Worm (Caenorhabditis elegans): ENCODE measurements around the gene T06D4.1.

Gene T06D4.1

ce11 chrII:3387503-3387902 lies 5.9 kb downstream of the T06D4.1 start, which contains the start of gene T06D4.6:
Gene T06D4.6 (minus strand): TSS chrII:3387603.
- TF ChIP-seq nhr-12 (tag; optimal IDR thresholded peaks at IDR 0.05), result no peak
- TF ChIP-seq blmp-1 (tag; optimal IDR thresholded peaks at IDR 0.05), result no peak
- TF ChIP-seq lin-13 (tag; optimal IDR thresholded peaks at IDR 0.05), result no peak
- TF ChIP-seq mls-2 (tag; optimal IDR thresholded peaks at IDR 0.05), result no peak
- no peak for TF ChIP-seq drap-1 (GFP tag; optimal IDR thresholded peaks at IDR 0.05)
- no peak for TF ChIP-seq mab-5 (tag; optimal IDR thresholded peaks at IDR 0.05)
- TF ChIP-seq M03D4.4 (tag; optimal IDR thresholded peaks at IDR 0.05), result no peak
- TF ChIP-seq elt-1 (tag; optimal IDR thresholded peaks at IDR 0.05; ENCODE audit: borderline replicate concordance, insufficient read depth), result no peak
- TF ChIP-seq elt-3 (tag; optimal IDR thresholded peaks at IDR 0.05), result no peak
- no peak for TF ChIP-seq bed-3 (GFP tag; optimal IDR thresholded peaks at IDR 0.05)
- no peak for TF ChIP-seq ceh-43 (GFP tag; optimal IDR thresholded peaks at IDR 0.05)
- no peak for TF ChIP-seq pha-4 (tag; optimal IDR thresholded peaks at IDR 0.05)
- TF ChIP-seq unc-120 (tag; optimal IDR thresholded peaks at IDR 0.05; ENCODE audit: poor library complexity, severe bottlenecking), result no peak
- TF ChIP-seq lin-32 (GFP tag; optimal IDR thresholded peaks at IDR 0.05), result no peak

ce11 chrII:3395484-3395883 lies 13.9 kb downstream of the T06D4.1 start, which contains the start of gene nep-20:
Gene nep-20 (minus strand): TSS chrII:3395584.
- TF ChIP-seq unc-62 (GFP tag; optimal IDR thresholded peaks at IDR 0.05) (no peak), elt-1 (tag; optimal IDR thresholded peaks at IDR 0.05; ENCODE audit: borderline replicate concordance, insufficient read depth) (no peak), mab-5 (tag; optimal IDR thresholded peaks at IDR 0.05) (no peak), ceh-43 (GFP tag; optimal IDR thresholded peaks at IDR 0.05) (no peak), zip-8 (tag; optimal IDR thresholded peaks at IDR 0.05) (no peak), ceh-39 (tag; optimal IDR thresholded peaks at IDR 0.05) (no peak), nhr-28 (tag; optimal IDR thresholded peaks at IDR 0.05) (no peak), hlh-1 (tag; optimal IDR thresholded peaks at IDR 0.05) (no peak), bed-3 (GFP tag; optimal IDR thresholded peaks at IDR 0.05) (no peak), tbx-8 (GFP tag; optimal IDR thresholded peaks at IDR 0.05) (no peak), ces-1 (GFP tag; optimal IDR thresholded peaks at IDR 0.05) (no peak), mls-2 (tag; optimal IDR thresholded peaks at IDR 0.05) (no peak), M03D4.4 (tag; optimal IDR thresholded peaks at IDR 0.05) (no peak), unc-120 (tag; optimal IDR thresholded peaks at IDR 0.05; ENCODE audit: poor library complexity, severe bottlenecking) (no peak), drap-1 (GFP tag; optimal IDR thresholded peaks at IDR 0.05) (no peak), mep-1 (tag; optimal IDR thresholded peaks at IDR 0.05) (no peak)

ce11 chrII:3399212-3399611 lies 17.6 kb downstream of the T06D4.1 start, which contains the start of gene nep-9:
Gene nep-9 (minus strand): TSS chrII:3399312.
- no peak for TF ChIP-seq nhr-28 (tag; optimal IDR thresholded peaks at IDR 0.05)
- no peak for TF ChIP-seq cnd-1 (tag; optimal IDR thresholded peaks at IDR 0.05)
- no peak for TF ChIP-seq unc-62 (GFP tag; optimal IDR thresholded peaks at IDR 0.05)
- no peak for TF ChIP-seq blmp-1 (tag; optimal IDR thresholded peaks at IDR 0.05)
- no peak for TF ChIP-seq nhr-12 (tag; optimal IDR thresholded peaks at IDR 0.05)
- TF ChIP-seq M03D4.4 (tag; optimal IDR thresholded peaks at IDR 0.05), result no peak

ce11 chrII:3402854-3403253 lies 21.2 kb downstream of the T06D4.1 start, which contains the start of gene nep-10:
Gene nep-10 (minus strand): TSS chrII:3402954.
- TF ChIP-seq nhr-76 (tag; optimal IDR thresholded peaks at IDR 0.05) (no peak), drap-1 (GFP tag; optimal IDR thresholded peaks at IDR 0.05) (no peak), nhr-2 (tag; optimal IDR thresholded peaks at IDR 0.05) (no peak), ztf-11 (tag; optimal IDR thresholded peaks at IDR 0.05) (no peak), ceh-43 (GFP tag; optimal IDR thresholded peaks at IDR 0.05) (no peak), pha-4 (tag; optimal IDR thresholded peaks at IDR 0.05) (no peak), cnd-1 (tag; optimal IDR thresholded peaks at IDR 0.05) (no peak), unc-62 (GFP tag; optimal IDR thresholded peaks at IDR 0.05) (no peak), ceh-83 (GFP tag; optimal IDR thresholded peaks at IDR 0.05) (no peak), bed-3 (GFP tag; optimal IDR thresholded peaks at IDR 0.05) (no peak)

- TF ChIP-seq elt-1 (tag; optimal IDR thresholded peaks at IDR 0.05; ENCODE audit: borderline replicate concordance, insufficient read depth) (no peak), ceh-43 (GFP tag; optimal IDR thresholded peaks at IDR 0.05) (no peak), ceh-83 (GFP tag; optimal IDR thresholded peaks at IDR 0.05) (no peak), pha-4 (tag; optimal IDR thresholded peaks at IDR 0.05) (no peak), tbx-8 (GFP tag; optimal IDR thresholded peaks at IDR 0.05) (no peak), ham-2 (GFP tag; optimal IDR thresholded peaks at IDR 0.05) (no peak), nhr-237 (tag; optimal IDR thresholded peaks at IDR 0.05) (no peak), blmp-1 (tag; optimal IDR thresholded peaks at IDR 0.05) (no peak)
These were observed 21.9 kb downstream of the T06D4.1 start, which contains the start of gene nep-8 for ce11 chrII:3403535-3403934. Gene nep-8 (plus strand): TSS chrII:3403835.
